Fruit fly (Drosophila melanogaster) whole organism, embryonic: ENCODE measurements around the gene SMC1.
A peak's percentile ranks its signal among the peaks of the same experiment; 100 is the strongest.

Experiments
- ATbp ChIP-seq: fragments of 200-800 bp; sonication (Bioruptor generic); optimal IDR thresholded peaks from 2 replicates; lab custom pipeline; 2017; ENCODE audit warnings: missing biosample characterization, mild to moderate bottlenecking, missing genetic modification characterization, missing genetic modification reagents
- Atf-2 ChIP-seq: fragments of 200-800 bp; sonication (Bioruptor generic); optimal IDR thresholded peaks from 2 replicates; lab custom pipeline; 2016; ENCODE audit warnings: missing biosample characterization, missing genetic modification characterization
- B-H2 ChIP-seq: fragments of 200-800 bp; sonication (Bioruptor generic); optimal IDR thresholded peaks from 2 replicates; lab custom pipeline; 2018; ENCODE audit warnings: missing biosample characterization, mild to moderate bottlenecking, missing genetic modification characterization
- CG10274 ChIP-seq: fragments of 200-800 bp; sonication (Bioruptor generic); optimal IDR thresholded peaks from 3 replicates; lab custom pipeline; 2017; ENCODE audit warnings: missing biosample characterization, mild to moderate bottlenecking, missing genetic modification characterization
- CG11085 ChIP-seq: fragments of 200-800 bp; sonication (Bioruptor generic); IDR thresholded peaks from 2 replicates; pipeline ENCODE4 v1.3.6; 2022; ENCODE audit warnings: missing biosample characterization, missing genetic modification characterization
- CG12391 ChIP-seq: fragments of 200-800 bp; sonication (Bioruptor generic); optimal IDR thresholded peaks from 3 replicates; lab custom pipeline; 2018; ENCODE audit warnings: missing biosample characterization, mild to moderate bottlenecking, missing genetic modification characterization, moderate library complexity
- CG16815 ChIP-seq: fragments of 200-800 bp; sonication (Bioruptor generic); optimal IDR thresholded peaks from 3 replicates; lab custom pipeline; 2017; ENCODE audit warnings: missing biosample characterization, mild to moderate bottlenecking, missing genetic modification characterization
- CG17186 ChIP-seq: fragments of 200-800 bp; sonication (Bioruptor generic); optimal IDR thresholded peaks from 3 replicates; lab custom pipeline; 2017; ENCODE audit warnings: missing biosample characterization, missing genetic modification reagents, missing genetic modification characterization
- CG2712 ChIP-seq: fragments of 200-800 bp; optimal IDR thresholded peaks from 3 replicates; lab custom pipeline; 2019; ENCODE audit warnings: missing biosample characterization, mild to moderate bottlenecking, missing genetic modification characterization, moderate library complexity
- CG3281 ChIP-seq: fragments of 200-800 bp; sonication (Bioruptor generic); optimal IDR thresholded peaks from 3 replicates; lab custom pipeline; 2017; ENCODE audit warnings: missing biosample characterization, mild to moderate bottlenecking, missing genetic modification characterization
- CG34376 ChIP-seq: fragments of 200-800 bp; sonication (Bioruptor generic); optimal IDR thresholded peaks from 2 replicates; lab custom pipeline; 2018; ENCODE audit warnings: missing biosample characterization, mild to moderate bottlenecking, missing genetic modification characterization
- CG34422 ChIP-seq: fragments of 200-800 bp; sonication (Bioruptor generic); IDR thresholded peaks from 3 replicates; pipeline ENCODE4 v1.3.6; 2022; ENCODE audit warnings: missing biosample characterization, missing genetic modification characterization
- CG3847 ChIP-seq: fragments of 200-800 bp; sonication (Bioruptor generic); IDR thresholded peaks from 2 replicates; pipeline ENCODE4 v1.3.6; 2022; ENCODE audit warnings: missing biosample characterization, missing genetic modification characterization
- CG3995 ChIP-seq: fragments of 200-800 bp; sonication (Bioruptor generic); optimal IDR thresholded peaks from 3 replicates; lab custom pipeline; 2016; ENCODE audit warnings: missing biosample characterization, missing genetic modification characterization
- CG42726 ChIP-seq: fragments of 200-800 bp; sonication (Bioruptor generic); IDR thresholded peaks from 2 replicates; pipeline ENCODE4 v1.3.6; 2022; ENCODE audit warnings: missing biosample characterization, missing genetic modification characterization; ENCODE audit not compliant: partially characterized antibody
- CG4424 ChIP-seq: fragments of 200-800 bp; sonication (Bioruptor generic); optimal IDR thresholded peaks from 3 replicates; lab custom pipeline; 2016; ENCODE audit warnings: missing biosample characterization, missing genetic modification characterization
- CG5245 ChIP-seq: fragments of 200-800 bp; sonication (Bioruptor generic); optimal IDR thresholded peaks from 3 replicates; lab custom pipeline; 2016; ENCODE audit warnings: missing biosample characterization, missing genetic modification characterization
- CG6254 ChIP-seq: fragments of 200-800 bp; sonication (Bioruptor generic); optimal IDR thresholded peaks from 3 replicates; lab custom pipeline; 2017; ENCODE audit warnings: mild to moderate bottlenecking, missing biosample characterization, missing genetic modification reagents, missing genetic modification characterization
- CG7928 ChIP-seq: fragments of 200-800 bp; sonication (Bioruptor generic); optimal IDR thresholded peaks from 2 replicates; lab custom pipeline; 2017; ENCODE audit warnings: missing biosample characterization, mild to moderate bottlenecking, missing genetic modification characterization
- CG8281 ChIP-seq: fragments of 200-800 bp; sonication (Bioruptor generic); optimal IDR thresholded peaks from 2 replicates; lab custom pipeline; 2018; ENCODE audit warnings: missing biosample characterization, mild to moderate bottlenecking, missing genetic modification characterization, moderate library complexity
- CG8290 ChIP-seq, 3 experiments: fragments of 200-800 bp; sonication (Bioruptor generic); optimal IDR thresholded peaks; 2 replicates each; lab custom pipeline; 2016 to 2019; ENCODE audit warnings: missing biosample characterization in 3 of 3, missing genetic modification characterization in 3 of 3, mild to moderate bottlenecking in 2 of 3, moderate library complexity in 1 of 3
- CG9876 ChIP-seq: fragments of 200-800 bp; sonication (Bioruptor generic); optimal IDR thresholded peaks from 2 replicates; lab custom pipeline; 2016; ENCODE audit warnings: missing biosample characterization, missing genetic modification characterization
- CTCF ChIP-seq: fragments of 200-800 bp; sonication (Bioruptor generic); optimal IDR thresholded peaks from 2 replicates; lab custom pipeline; 2017; ENCODE audit warnings: missing biosample characterization, mild to moderate bottlenecking, missing genetic modification characterization, moderate library complexity
- Chrac-16 ChIP-seq: fragments of 200-800 bp; sonication (Bioruptor generic); optimal IDR thresholded peaks from 3 replicates; lab custom pipeline; 2016; ENCODE audit warnings: missing biosample characterization, missing genetic modification characterization
- CoRest ChIP-seq: fragments of 200-800 bp; sonication (Bioruptor generic); optimal IDR thresholded peaks from 3 replicates; lab custom pipeline; 2018; ENCODE audit warnings: missing biosample characterization, mild to moderate bottlenecking, missing genetic modification characterization, moderate library complexity
- Dad ChIP-seq: fragments of 200-800 bp; sonication (Bioruptor generic); optimal IDR thresholded peaks from 3 replicates; lab custom pipeline; 2016; ENCODE audit warnings: missing biosample characterization, missing genetic modification characterization
- Deaf1 ChIP-seq: fragments of 200-800 bp; optimal IDR thresholded peaks from 3 replicates; lab custom pipeline; 2019; ENCODE audit warnings: missing biosample characterization, mild to moderate bottlenecking, missing genetic modification characterization, moderate library complexity
- Drgx ChIP-seq: fragments of 200-800 bp; sonication (Bioruptor generic); IDR thresholded peaks from 2 replicates; pipeline ENCODE4 v1.3.6; 2022; ENCODE audit warnings: missing biosample characterization, missing genetic modification characterization
- HLH3B ChIP-seq: fragments of 200-800 bp; sonication (Bioruptor generic); IDR thresholded peaks from 2 replicates; pipeline ENCODE4 v1.3.6; 2022; ENCODE audit warnings: missing biosample characterization, missing genetic modification characterization
- HLH4C ChIP-seq: fragments of 200-800 bp; sonication (Bioruptor generic); IDR thresholded peaks from 3 replicates; pipeline ENCODE4 v1.3.6; 2022; ENCODE audit warnings: missing biosample characterization, missing genetic modification characterization; ENCODE audit not compliant: partially characterized antibody
- HmgD ChIP-seq: fragments of 200-800 bp; sonication (Bioruptor generic); optimal IDR thresholded peaks from 3 replicates; lab custom pipeline; 2016; ENCODE audit warnings: missing biosample characterization, missing genetic modification characterization
- Hr39 ChIP-seq: fragments of >200 bp; optimal IDR thresholded peaks from 2 replicates; lab custom pipeline; 2017
- MESR4 ChIP-seq: fragments of 200-800 bp; sonication (Bioruptor generic); optimal IDR thresholded peaks from 2 replicates; lab custom pipeline; 2018; ENCODE audit warnings: missing biosample characterization, mild to moderate bottlenecking, missing genetic modification characterization, moderate library complexity
- Neu2 ChIP-seq: fragments of 200-800 bp; sonication (Bioruptor generic); optimal IDR thresholded peaks from 3 replicates; lab custom pipeline; 2016; ENCODE audit warnings: missing biosample characterization, missing genetic modification characterization, borderline replicate concordance
- Ptx1 ChIP-seq: fragments of 200-800 bp; sonication (Bioruptor generic); IDR thresholded peaks from 2 replicates; pipeline ENCODE4 v1.3.6; 2022; ENCODE audit warnings: missing biosample characterization, missing genetic modification characterization
- Stat92E ChIP-seq, 3 experiments: fragments of >200 bp in 2 of 3; fragments of 200-800 bp in 1 of 3; sonication (Bioruptor generic) in 1 of 3; optimal IDR thresholded peaks; 2 replicates each; lab custom pipeline; 2017 to 2019; ENCODE audit warnings: missing biosample characterization in 3 of 3, missing genetic modification characterization in 3 of 3, mild to moderate bottlenecking in 1 of 3, moderate library complexity in 1 of 3
- al ChIP-seq: fragments of 200-800 bp; sonication (Bioruptor generic); IDR thresholded peaks from 2 replicates; pipeline ENCODE4 v1.3.6; 2022; ENCODE audit warnings: missing biosample characterization, missing genetic modification characterization
- ash1 ChIP-seq: fragments of 200-800 bp; sonication (Bioruptor generic); optimal IDR thresholded peaks from 2 replicates; lab custom pipeline; 2018; ENCODE audit warnings: missing biosample characterization, mild to moderate bottlenecking, missing genetic modification characterization
- bsh ChIP-seq, 2 experiments: fragments of 200-800 bp; sonication (Bioruptor generic); optimal IDR thresholded peaks; 2 replicates each; lab custom pipeline; 2017 to 2018; ENCODE audit warnings: mild to moderate bottlenecking in 2 of 2, missing biosample characterization in 2 of 2, missing genetic modification characterization in 2 of 2, moderate library complexity in 1 of 2
- cg ChIP-seq: fragments of 200-800 bp; sonication (Bioruptor generic); optimal IDR thresholded peaks from 3 replicates; lab custom pipeline; 2019; ENCODE audit warnings: missing biosample characterization, mild to moderate bottlenecking, missing genetic modification characterization, moderate library complexity
- cwo ChIP-seq: fragments of 200-800 bp; sonication (Bioruptor generic); optimal IDR thresholded peaks from 3 replicates; lab custom pipeline; 2017; ENCODE audit warnings: missing biosample characterization, missing genetic modification characterization, mild to moderate bottlenecking, moderate library complexity, missing genetic modification reagents
- emc ChIP-seq: fragments of 200-800 bp; sonication (Bioruptor generic); optimal IDR thresholded peaks from 2 replicates; lab custom pipeline; 2016; ENCODE audit warnings: missing biosample characterization, missing genetic modification characterization
- esg ChIP-seq: fragments of 200-800 bp; sonication (Bioruptor generic); conservative IDR thresholded peaks from 2 replicates; pipeline ENCODE4 v1.3.6; 2022; ENCODE audit warnings: missing biosample characterization, missing genetic modification characterization
- ewg ChIP-seq: fragments of 200-800 bp; sonication (Bioruptor generic); optimal IDR thresholded peaks from 3 replicates; lab custom pipeline; 2017; ENCODE audit warnings: mild to moderate bottlenecking, missing biosample characterization, missing genetic modification reagents, missing genetic modification characterization
- h ChIP-seq: fragments of >200 bp; optimal IDR thresholded peaks from 2 replicates; lab custom pipeline; 2017
- kay ChIP-seq: fragments of 200-800 bp; sonication (Bioruptor generic); optimal IDR thresholded peaks from 2 replicates; lab custom pipeline; 2016; ENCODE audit warnings: missing biosample characterization, missing genetic modification characterization
- klu ChIP-seq: fragments of 200-800 bp; sonication (Bioruptor generic); IDR thresholded peaks from 2 replicates; pipeline ENCODE4 v1.3.6; 2022; ENCODE audit warnings: missing biosample characterization, missing genetic modification characterization
- lbe ChIP-seq: fragments of 200-800 bp; sonication (Bioruptor generic); optimal IDR thresholded peaks from 2 replicates; lab custom pipeline; 2016; ENCODE audit warnings: missing biosample characterization, mild to moderate bottlenecking, missing genetic modification characterization
- lmd ChIP-seq: fragments of 200-800 bp; sonication (Bioruptor generic); IDR thresholded peaks from 2 replicates; pipeline ENCODE4 v1.3.6; 2022; ENCODE audit warnings: missing biosample characterization, missing genetic modification characterization
- pfk ChIP-seq: fragments of 200-800 bp; sonication (Bioruptor generic); optimal IDR thresholded peaks from 2 replicates; lab custom pipeline; 2018; ENCODE audit warnings: missing biosample characterization, mild to moderate bottlenecking, missing genetic modification characterization, moderate library complexity
- pnt ChIP-seq: fragments of 200-800 bp; sonication (Bioruptor generic); optimal IDR thresholded peaks from 3 replicates; lab custom pipeline; 2016; ENCODE audit warnings: missing biosample characterization, missing genetic modification characterization
- sug ChIP-seq: fragments of 200-800 bp; optimal IDR thresholded peaks from 2 replicates; lab custom pipeline; 2019; ENCODE audit warnings: missing biosample characterization, mild to moderate bottlenecking, missing genetic modification characterization, moderate library complexity

The SMC1 gene

dm6 chr3R:24057188-24057587 lies 899 bp upstream of the SMC1 start, which contains the start of gene Hsp68 (continued):
- no peak for TF ChIP-seq CG34422 (GFP tag; lab: Robert Waterston, UW)
- no peak for TF ChIP-seq Drgx (GFP tag; lab: Robert Waterston, UW)
- no peak for TF ChIP-seq ewg (GFP tag; lab: Kevin White, UChicago)
- no peak for TF ChIP-seq Dad (GFP tag; lab: Kevin White, UChicago)
- peak; percentile 1 for TF ChIP-seq B-H2 (GFP tag; lab: Kevin White, UChicago)
- TF ChIP-seq kay (GFP tag; lab: Kevin White, UChicago): no peak
- TF ChIP-seq CG42726 (GFP tag; lab: Robert Waterston, UW): no peak
- no peak for TF ChIP-seq lmd
- no peak for TF ChIP-seq CG11085 (GFP tag; lab: Robert Waterston, UW)
- no peak for TF ChIP-seq CG16815 (GFP tag; lab: Kevin White, UChicago)
- TF ChIP-seq esg (GFP tag; lab: Robert Waterston, UW): no peak
- TF ChIP-seq Neu2 (GFP tag; lab: Kevin White, UChicago): no peak
- TF ChIP-seq MESR4 (GFP tag; lab: Kevin White, UChicago): peak; percentile 35
- no peak for TF ChIP-seq CG6254
- no peak for TF ChIP-seq cwo
- TF ChIP-seq CG34376 (GFP tag; lab: Kevin White, UChicago): peak; percentile 84
- TF ChIP-seq pfk (GFP tag; lab: Kevin White, UChicago): no peak
- no peak for TF ChIP-seq CG10274 (GFP tag; lab: Kevin White, UChicago)
- TF ChIP-seq pnt (GFP tag; lab: Kevin White, UChicago): no peak
- TF ChIP-seq ATbp (GFP tag; lab: Kevin White, UChicago): no peak
- TF ChIP-seq Hr39 (lab: Kevin White, UChicago): no peak
- TF ChIP-seq CoRest: no peak
- TF ChIP-seq CG9876 (GFP tag; lab: Kevin White, UChicago): no peak
- TF ChIP-seq CG7928: no peak
- peak; percentile 22 for TF ChIP-seq sug (tag; lab: Kevin White, UChicago)
- no peak for TF ChIP-seq al (GFP tag; lab: Robert Waterston, UW)
- TF ChIP-seq CG8281 (tag; lab: Kevin White, UChicago): peak; percentile 31
- no peak for TF ChIP-seq CG12391 (tag; lab: Kevin White, UChicago)
- no peak for TF ChIP-seq klu (GFP tag; lab: Robert Waterston, UW)
- no peak for TF ChIP-seq Chrac-16 (GFP tag; lab: Kevin White, UChicago)
- no peak for TF ChIP-seq Atf-2
- TF ChIP-seq lbe (GFP tag; lab: Kevin White, UChicago): peak; percentile 25
- no peak for TF ChIP-seq emc (GFP tag; lab: Kevin White, UChicago)
- no peak for TF ChIP-seq CTCF (GFP tag; lab: Kevin White, UChicago)
- TF ChIP-seq ash1 (GFP tag; lab: Kevin White, UChicago): no peak
- TF ChIP-seq Ptx1 (GFP tag; lab: Robert Waterston, UW): no peak
- no peak for TF ChIP-seq CG4424
- peak; percentile 10 for TF ChIP-seq cg (GFP tag; lab: Kevin White, UChicago)
- peak; percentile 36 for TF ChIP-seq CG2712 (tag; lab: Kevin White, UChicago)
- TF ChIP-seq CG8290 (GFP tag; optimal IDR thresholded peaks at IDR 0.05; lab: Kevin White, UChicago): no peak
- TF ChIP-seq CG8290 (tag; optimal IDR thresholded peaks at IDR 0.05; lab: Kevin White, UChicago): peak; percentile 37 to 58
- peak in 1 of 3 experiments; percentile 79 for TF ChIP-seq Stat92E (GFP tag; optimal IDR thresholded peaks at IDR 0.05; lab: Kevin White, UChicago)
- no peak for TF ChIP-seq CG3995 (GFP tag; lab: Kevin White, UChicago)
- no peak for TF ChIP-seq HLH3B (GFP tag; lab: Robert Waterston, UW)
- peak; percentile 4 for TF ChIP-seq HmgD (GFP tag; lab: Kevin White, UChicago)
- TF ChIP-seq CG17186 (GFP tag; lab: Kevin White, UChicago): no peak
- TF ChIP-seq h: no peak
- no peak for TF ChIP-seq Deaf1 (tag; lab: Kevin White, UChicago)
- TF ChIP-seq bsh (GFP tag; optimal IDR thresholded peaks at IDR 0.05; lab: Kevin White, UChicago): peak in 1 of 2 experiments; percentile 13
- no peak for TF ChIP-seq CG5245
- no peak for TF ChIP-seq HLH4C (GFP tag; lab: Robert Waterston, UW)
- peak; percentile 4 for TF ChIP-seq CG3281 (GFP tag; lab: Kevin White, UChicago)
- no peak for TF ChIP-seq CG3847 (GFP tag; lab: Robert Waterston, UW)
